Fruit fly (Drosophila melanogaster): ENCODE results near the gene Lcp65Ab2.

Gene Lcp65Ab2

DNA sequence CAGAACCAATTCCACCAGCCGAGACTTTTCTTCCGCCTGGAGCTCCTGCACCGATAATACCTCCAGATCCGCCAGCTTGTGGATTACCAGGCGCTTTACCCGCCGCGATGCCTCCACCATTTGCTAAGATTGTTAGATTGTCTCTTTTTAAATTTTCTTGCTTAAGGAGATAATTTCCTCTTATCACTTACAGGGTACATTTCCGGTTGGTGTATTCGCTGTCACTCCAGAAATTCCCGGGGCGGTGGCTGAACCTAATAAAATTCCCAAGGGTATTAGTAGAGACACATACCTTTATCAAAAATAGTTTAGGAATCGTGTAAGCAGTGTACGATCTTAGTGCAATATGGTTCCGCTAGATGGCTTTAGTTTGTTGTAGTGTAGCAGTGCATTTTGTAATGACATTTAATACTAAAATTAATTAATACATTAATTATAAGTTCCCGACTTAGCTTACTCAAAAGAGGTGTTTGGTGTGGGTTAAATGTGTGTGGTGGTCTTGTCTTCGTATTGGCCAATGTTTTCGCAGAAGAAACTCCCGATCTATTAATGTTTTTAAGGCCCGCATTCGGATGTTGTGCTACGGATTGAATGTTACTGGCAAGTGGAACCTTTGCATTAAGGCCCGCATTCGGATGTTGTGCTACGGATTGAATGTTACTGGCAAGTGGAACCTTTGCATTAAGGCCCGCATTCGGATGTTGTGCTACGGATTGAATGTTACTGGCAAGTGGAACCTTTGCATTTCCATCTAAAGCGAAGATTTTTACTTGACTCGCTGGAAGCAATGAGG, 21.7 kb upstream of the Lcp65Ab2 start (continued):
- TF ChIP-seq lov (optimal IDR thresholded peaks at IDR 0.05) (no peak), lov (GFP tag; IDR thresholded peaks at IDR 0.05) (peak; percentile 97), CG7556 (GFP tag; optimal IDR thresholded peaks at IDR 0.05) (peak; percentile 45), peb (GFP tag; IDR thresholded peaks at IDR 0.05) (peak; percentile 52; the same call in 1 of the 2 replicates), CG14050 (GFP tag; IDR thresholded peaks at IDR 0.05) (peak; percentile 79), stwl (tag; optimal IDR thresholded peaks at IDR 0.05) (peak; percentile 73), HLH4C (GFP tag; IDR thresholded peaks at IDR 0.05; ENCODE audit: partially characterized antibody) (no peak), CG8765 (GFP tag; IDR thresholded peaks at IDR 0.05) (no peak), CG11695 (GFP tag; IDR thresholded peaks at IDR 0.05) (peak; percentile 81), Max (GFP tag; optimal IDR thresholded peaks at IDR 0.05) (peak; percentile 40), CG10959 (GFP tag; IDR thresholded peaks at IDR 0.05) (peak; percentile 69; the same call in 1 of the 2 replicates), CG17186 (GFP tag; optimal IDR thresholded peaks at IDR 0.05) (peak; percentile 49), CG2116 (GFP tag; optimal IDR thresholded peaks at IDR 0.05) (peak; percentile 65), CG31365 (tag; optimal IDR thresholded peaks at IDR 0.05) (peak; percentile 96), CG34224 (GFP tag; IDR thresholded peaks at IDR 0.05; ENCODE audit: partially characterized antibody) (no peak), Abd-B (GFP tag; optimal IDR thresholded peaks at IDR 0.05) (peak; percentile 5), CG4360 (GFP tag; IDR thresholded peaks at IDR 0.05) (peak; percentile 53), Chrac-16 (GFP tag; optimal IDR thresholded peaks at IDR 0.05) (no peak), croc (GFP tag; conservative IDR thresholded peaks at IDR 0.05) (peak; percentile 42; the same call in 1 of the 3 replicates), kni (GFP tag; optimal IDR thresholded peaks at IDR 0.05) (peak; percentile 83), CG18764 (GFP tag; optimal IDR thresholded peaks at IDR 0.05) (peak; percentile 67), cwo (GFP tag; optimal IDR thresholded peaks at IDR 0.05) (peak; percentile 25), CG13775 (GFP tag; optimal IDR thresholded peaks at IDR 0.05) (peak; percentile 62), CG14860 (GFP tag; IDR thresholded peaks at IDR 0.05; ENCODE audit: partially characterized antibody) (no peak), CG4404 (GFP tag; IDR thresholded peaks at IDR 0.05) (no peak), Nf-YC (tag; optimal IDR thresholded peaks at IDR 0.05) (peak; percentile 52), CG30403 (GFP tag; optimal IDR thresholded peaks at IDR 0.05) (peak; percentile 53), Lhr (GFP tag; optimal IDR thresholded peaks at IDR 0.05) (peak; percentile 68), hb (GFP tag; IDR thresholded peaks at IDR 0.05; ENCODE audit: partially characterized antibody) (no peak), phol (tag; optimal IDR thresholded peaks at IDR 0.05) (peak; percentile 70), CG15011 (GFP tag; optimal IDR thresholded peaks at IDR 0.05) (peak; percentile 71), CG7271 (tag; optimal IDR thresholded peaks at IDR 0.05) (peak; percentile 87), CG6791 (GFP tag; IDR thresholded peaks at IDR 0.05; ENCODE audit: partially characterized antibody) (no peak), Deaf1 (tag; optimal IDR thresholded peaks at IDR 0.05) (peak; percentile 3), tll (GFP tag; optimal IDR thresholded peaks at IDR 0.05) (peak in 1 of 2 experiments; percentile 81), CG30431 (GFP tag; optimal IDR thresholded peaks at IDR 0.05) (peak; percentile 56), Optix (GFP tag; IDR thresholded peaks at IDR 0.05) (no peak), HHEX (GFP tag; optimal IDR thresholded peaks at IDR 0.05) (peak; percentile 87), jing (GFP tag; optimal IDR thresholded peaks at IDR 0.05) (peak; percentile 41), Doc2 (GFP tag; IDR thresholded peaks at IDR 0.05) (no peak), Sox102F (GFP tag; optimal IDR thresholded peaks at IDR 0.05) (peak; percentile 26), CG10209 (GFP tag; optimal IDR thresholded peaks at IDR 0.05) (peak; percentile 73), CG3163 (GFP tag; optimal IDR thresholded peaks at IDR 0.05) (peak; percentile 4), CG11504 (tag; optimal IDR thresholded peaks at IDR 0.05) (peak; percentile 13), CG7839 (tag; optimal IDR thresholded peaks at IDR 0.05) (peak; percentile 63), tin (GFP tag; optimal IDR thresholded peaks at IDR 0.05) (peak; percentile 69), Rfx (GFP tag; IDR thresholded peaks at IDR 0.05) (peak; percentile 91), CG4424 (GFP tag; optimal IDR thresholded peaks at IDR 0.05) (peak; percentile 85)

Data from whole organism, embryonic.